Worm (Caenorhabditis elegans) whole organism, L4/young adult: Measurements from ENCODE around the gene T24A6.17.
"Not testable (repeated sequence)": the region's sequence is repeated elsewhere in the genome, so short reads cannot be mapped to it uniquely, and the experiment has no call there.

Source experiments
- W03F9.2 ChIP-seq: fragments of 150-350 bp; optimal IDR thresholded peaks from 2 replicates; lab custom pipeline; 2014; ENCODE audit warnings: missing biosample characterization, missing genetic modification characterization
- dao-5 ChIP-seq: sonication (generic microtip); optimal IDR thresholded peaks from 2 replicates; lab custom pipeline; 2016; ENCODE audit warnings: missing genotype, missing genetic modification characterization, moderate library complexity, missing compliant biosample characterization
- him-1 ChIP-seq: sonication (generic microtip); optimal IDR thresholded peaks from 2 replicates; lab custom pipeline; 2016; ENCODE audit warnings: missing genotype, missing genetic modification reagents, missing genetic modification characterization, missing compliant biosample characterization

ce11 chrV:3597052-3597451 is 32.8 kb upstream of the T24A6.17 start, which contains the start of gene srh-212:
- not testable (repeated sequence) for TF ChIP-seq him-1, dao-5, W03F9.2 (tag; lab: Kevin White, UChicago)
